Worm (Caenorhabditis elegans) whole organism, L1 larva: ENCODE data around the gene daf-42.

Experiments
- F16B12.6 ChIP-seq: fragments of 150-350 bp; optimal IDR thresholded peaks from 2 replicates; lab custom pipeline; 2014; ENCODE audit warnings: missing biosample characterization, missing genetic modification characterization
- ceh-88 ChIP-seq: fragments of 200-800 bp; sonication (Bioruptor generic); IDR thresholded peaks from 2 replicates; pipeline ENCODE4 v1.3.6; 2022; ENCODE audit warnings: missing genetic modification characterization, missing compliant biosample characterization
- elt-3 ChIP-seq, 6 experiments: fragments of 150-350 bp in 1 of 6; sonication (generic microtip); optimal IDR thresholded peaks; 2 replicates each; lab custom pipeline; 2017 to 2018; ENCODE audit warnings: missing biosample characterization in 6 of 6, missing genetic modification characterization in 6 of 6, inconsistent platforms in 1 of 6
- hlh-17 ChIP-seq: fragments of 200-800 bp; sonication (Bioruptor generic); optimal IDR thresholded peaks from 2 replicates; lab custom pipeline; 2018; ENCODE audit warnings: missing genetic modification characterization, mild to moderate bottlenecking, missing compliant biosample characterization, moderate library complexity, borderline replicate concordance
- nhr-85 ChIP-seq: sonication (generic microtip); peaks from one replicate; lab custom pipeline; 2016; ENCODE audit warnings: missing genetic modification characterization, inconsistent platforms, missing compliant biosample characterization
- skn-1 ChIP-seq: fragments of 150-350 bp; optimal IDR thresholded peaks from 2 replicates; lab custom pipeline; 2014; ENCODE audit warnings: missing biosample characterization, missing genetic modification characterization

The daf-42 gene

ce11 chrIV:7285839-7286238 lies 60.8 kb downstream of the daf-42 start, which contains the start of gene C06E4.8:
Gene C06E4.8, minus strand, starts transcription at chrIV:7285875.
- TF ChIP-seq skn-1 (tag; lab: Kevin White, UChicago): no peak
- no peak for TF ChIP-seq nhr-85 (tag; lab: Kevin White, UChicago)
- TF ChIP-seq hlh-17 (GFP tag; lab: Kevin White, UChicago): no peak
- TF ChIP-seq elt-3 (tag; optimal IDR thresholded peaks at IDR 0.05; lab: Kevin White, UChicago): no peak
- no peak for TF ChIP-seq ceh-88 (GFP tag; lab: Robert Waterston, UW)
- no peak for TF ChIP-seq F16B12.6 (tag; lab: Kevin White, UChicago)
